Worm (Caenorhabditis elegans) whole organism, mixed stage, embryonic: ENCODE results near the gene srb-12.

Experiments
- M03D4.4 ChIP-seq: sonication (generic microtip); optimal IDR thresholded peaks from 2 replicates; lab custom pipeline; 2017; ENCODE audit warnings: mild to moderate bottlenecking, missing genetic modification characterization, missing compliant biosample characterization
- blmp-1 ChIP-seq: fragments of 150-350 bp; optimal IDR thresholded peaks from 2 replicates; lab custom pipeline; 2014; ENCODE audit warnings: missing biosample characterization, missing genetic modification characterization
- ceh-39 ChIP-seq: fragments of 150-350 bp; optimal IDR thresholded peaks from 2 replicates; lab custom pipeline; 2014; ENCODE audit warnings: missing biosample characterization, missing genetic modification characterization
- ceh-43 ChIP-seq: fragments of 200-800 bp; sonication (Bioruptor generic); optimal IDR thresholded peaks from 2 replicates; lab custom pipeline; 2018; ENCODE audit warnings: mild to moderate bottlenecking, missing genetic modification characterization, moderate library complexity, missing compliant biosample characterization
- ces-1 ChIP-seq: fragments of 150-350 bp; optimal IDR thresholded peaks from 2 replicates; lab custom pipeline; 2014; ENCODE audit warnings: missing biosample characterization, missing genetic modification reagents, missing genetic modification characterization
- cnd-1 ChIP-seq: fragments of 200-800 bp; sonication (Bioruptor generic); optimal IDR thresholded peaks from 2 replicates; lab custom pipeline; 2018; ENCODE audit warnings: mild to moderate bottlenecking, missing genetic modification characterization, missing compliant biosample characterization
- drap-1 ChIP-seq: fragments of 200-800 bp; sonication (Bioruptor generic); optimal IDR thresholded peaks from 3 replicates; lab custom pipeline; 2018; ENCODE audit warnings: mild to moderate bottlenecking, missing genetic modification characterization, missing compliant biosample characterization
- elt-1 ChIP-seq: sonication (generic microtip); optimal IDR thresholded peaks from 2 replicates; lab custom pipeline; 2017; ENCODE audit warnings: missing genetic modification characterization, mild to moderate bottlenecking, missing compliant biosample characterization, antibody characterized with exemption, moderate library complexity, borderline replicate concordance; ENCODE audit not compliant: insufficient read depth
- flh-1 ChIP-seq: fragments of 200-800 bp; sonication (Bioruptor generic); optimal IDR thresholded peaks from 2 replicates; lab custom pipeline; 2018; ENCODE audit warnings: mild to moderate bottlenecking, missing genetic modification characterization, moderate library complexity, missing compliant biosample characterization
- ham-2 ChIP-seq: fragments of 200-800 bp; sonication (Bioruptor generic); optimal IDR thresholded peaks from 2 replicates; lab custom pipeline; 2018; ENCODE audit warnings: mild to moderate bottlenecking, missing genetic modification characterization, missing compliant biosample characterization
- hlh-1 ChIP-seq: fragments of 150-350 bp; optimal IDR thresholded peaks from 2 replicates; lab custom pipeline; 2014; ENCODE audit warnings: missing biosample characterization, missing genetic modification reagents, missing genetic modification characterization
- nhr-2 ChIP-seq: fragments of 150-350 bp; optimal IDR thresholded peaks from 2 replicates; lab custom pipeline; 2014; ENCODE audit warnings: missing biosample characterization, missing genetic modification characterization
- nhr-28 ChIP-seq: fragments of 150-350 bp; optimal IDR thresholded peaks from 2 replicates; lab custom pipeline; 2014; ENCODE audit warnings: missing biosample characterization, missing genetic modification characterization
- nhr-76 ChIP-seq: sonication (generic microtip); optimal IDR thresholded peaks from 2 replicates; lab custom pipeline; 2017; ENCODE audit warnings: missing biosample characterization, missing genetic modification characterization
- tbx-8 ChIP-seq: fragments of 200-800 bp; sonication (Bioruptor generic); optimal IDR thresholded peaks from 2 replicates; lab custom pipeline; 2018; ENCODE audit warnings: mild to moderate bottlenecking, missing genetic modification characterization, moderate library complexity, missing compliant biosample characterization
- unc-120 ChIP-seq: sonication (generic microtip); optimal IDR thresholded peaks from 2 replicates; lab custom pipeline; 2017; ENCODE audit warnings: missing genetic modification characterization, missing compliant biosample characterization; ENCODE audit not compliant: poor library complexity, severe bottlenecking
- unc-39 ChIP-seq: fragments of 150-350 bp; optimal IDR thresholded peaks from 2 replicates; lab custom pipeline; 2014; ENCODE audit warnings: missing biosample characterization, missing genetic modification characterization
- unc-62 ChIP-seq: fragments of 150-350 bp; optimal IDR thresholded peaks from 2 replicates; lab custom pipeline; 2014; ENCODE audit warnings: missing biosample characterization, missing genetic modification reagents, missing genetic modification characterization
- zip-8 ChIP-seq: fragments of 150-350 bp; optimal IDR thresholded peaks from 2 replicates; lab custom pipeline; 2014; ENCODE audit warnings: missing biosample characterization, missing genetic modification characterization
- ztf-11 ChIP-seq: fragments of 150-350 bp; optimal IDR thresholded peaks from 2 replicates; lab custom pipeline; 2014; ENCODE audit warnings: missing biosample characterization, missing genetic modification characterization

srb-12 gene

ce11 chrII:5103784-5104457, 50.5 kb downstream of the srb-12 start, which contains the start of the genes C04G6.11 and mpk-2:
TSS of gene C04G6.11 (minus strand) at chrII:5103834.
TSS of gene mpk-2 (plus strand) at chrII:5104118.
- TF ChIP-seq zip-8 (tag; lab: Kevin White, UChicago) (no peak), unc-62 (GFP tag; lab: Kevin White, UChicago) (no peak), unc-120 (tag; lab: Kevin White, UChicago) (no peak), flh-1 (GFP tag; lab: Kevin White, UChicago) (no peak), ces-1 (GFP tag; lab: Kevin White, UChicago) (no peak), unc-39 (tag; lab: Kevin White, UChicago) (no peak), drap-1 (GFP tag; lab: Kevin White, UChicago) (no peak), ztf-11 (tag; lab: Kevin White, UChicago) (no peak), blmp-1 (tag; lab: Kevin White, UChicago) (no peak), M03D4.4 (tag; lab: Kevin White, UChicago) (no peak), ceh-39 (tag; lab: Kevin White, UChicago) (no peak), nhr-76 (tag; lab: Kevin White, UChicago) (no peak), cnd-1 (no peak), nhr-28 (no peak), hlh-1 (tag; lab: Kevin White, UChicago) (no peak), ceh-43 (no peak), nhr-2 (tag; lab: Kevin White, UChicago) (no peak), elt-1 (no peak)

ce11 chrII:5103189-5103588, 51.3 kb downstream of the srb-12 start:
- TF ChIP-seq unc-62 (GFP tag; lab: Kevin White, UChicago) (no peak), hlh-1 (tag; lab: Kevin White, UChicago) (no peak), tbx-8 (GFP tag; lab: Kevin White, UChicago) (no peak), ham-2 (GFP tag; lab: Kevin White, UChicago) (no peak)
